Worm (Caenorhabditis elegans) whole organism, L4 larva: ENCODE results near the gene srz-20.

Experiments used
- F10B5.3 ChIP-seq: sonication (generic microtip); optimal IDR thresholded peaks from 2 replicates; lab custom pipeline; 2016; ENCODE audit warnings: mild to moderate bottlenecking, missing genetic modification characterization, missing compliant biosample characterization
- R02D3.7 ChIP-seq: fragments of 150-350 bp; sonication (generic microtip); optimal IDR thresholded peaks from 3 replicates; lab custom pipeline; 2014; ENCODE audit warnings: missing biosample characterization, missing genetic modification characterization
- T26A8.4 ChIP-seq: fragments of 200-800 bp; sonication (Bioruptor generic); IDR thresholded peaks from 2 replicates; pipeline ENCODE4 v1.3.6; 2022; ENCODE audit warnings: missing genetic modification characterization, missing compliant biosample characterization
- lin-15B ChIP-seq: fragments of 150-350 bp; sonication (generic microtip); optimal IDR thresholded peaks from 3 replicates; lab custom pipeline; 2014; ENCODE audit warnings: missing biosample characterization, missing genetic modification characterization
- lsy-2 ChIP-seq, 2 experiments: fragments of 150-350 bp in 1 of 2; sonication (generic microtip) in 1 of 2; optimal IDR thresholded peaks; 2 replicates each; lab custom pipeline; 2014 to 2017; ENCODE audit warnings: missing biosample characterization in 2 of 2, missing genetic modification characterization in 2 of 2
- nhr-10 ChIP-seq: fragments of 150-350 bp; optimal IDR thresholded peaks from 2 replicates; lab custom pipeline; 2014; ENCODE audit warnings: missing biosample characterization, missing genetic modification characterization
- nhr-25 ChIP-seq: sonication (generic microtip); optimal IDR thresholded peaks from 2 replicates; lab custom pipeline; 2017; ENCODE audit warnings: missing genetic modification characterization, mild to moderate bottlenecking, missing compliant biosample characterization, antibody characterized with exemption, moderate library complexity, borderline replicate concordance; ENCODE audit not compliant: insufficient read depth
- nhr-48 ChIP-seq: sonication (generic microtip); optimal IDR thresholded peaks from 2 replicates; lab custom pipeline; 2016; ENCODE audit warnings: mild to moderate bottlenecking, missing genetic modification characterization, missing compliant biosample characterization
- unc-39 ChIP-seq: sonication (generic microtip); optimal IDR thresholded peaks from 2 replicates; lab custom pipeline; 2017; ENCODE audit warnings: missing biosample characterization, missing genetic modification characterization

DNA sequence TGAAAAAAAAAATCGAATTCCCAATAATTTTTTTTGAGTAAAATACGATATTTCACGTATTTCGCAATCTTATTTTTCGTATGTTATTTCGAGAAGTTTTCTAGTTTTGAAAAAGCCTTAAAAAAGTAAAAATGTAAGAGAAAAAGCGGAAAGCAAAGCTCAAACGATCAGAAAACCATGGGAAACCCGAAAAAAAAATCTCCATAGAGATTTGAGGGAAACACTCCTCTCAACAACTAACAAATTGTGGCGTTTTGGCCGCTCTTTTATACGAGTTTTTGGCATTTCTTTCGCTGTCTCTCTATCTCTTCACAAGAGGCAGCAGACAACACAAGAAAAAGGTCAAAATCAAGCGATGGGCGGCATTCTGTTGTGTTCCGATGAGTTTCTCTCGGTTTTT, 41.0 kb upstream of the srz-20 start:
- no peak for TF ChIP-seq nhr-25
- no peak for TF ChIP-seq nhr-10
- TF ChIP-seq lsy-2 (tag; optimal IDR thresholded peaks at IDR 0.05; lab: Kevin White, UChicago), result peak in 1 of 2 experiments; percentile 36
- no peak for TF ChIP-seq unc-39 (tag; lab: Kevin White, UChicago)
- no peak for TF ChIP-seq lin-15B (tag; lab: Kevin White, UChicago)
- TF ChIP-seq nhr-48 (tag; lab: Kevin White, UChicago), result no peak
- TF ChIP-seq T26A8.4 (GFP tag; lab: Robert Waterston, UW), result 0 out of 2 replicates have a peak, but pooled peaks have one; percentile 34
- TF ChIP-seq R02D3.7, result no peak
- no peak for TF ChIP-seq F10B5.3 (tag; lab: Kevin White, UChicago)
